Fruit fly (Drosophila melanogaster): ENCODE measurements around the gene CG13603.

dm6 chr3R:23942550-23942949 is 43.8 kb downstream of the CG13603 start:
- TF ChIP-seq Snoo (tag; optimal IDR thresholded peaks at IDR 0.05) (no peak), gl (tag; optimal IDR thresholded peaks at IDR 0.05) (no peak), CG4496 (GFP tag; IDR thresholded peaks at IDR 0.05) (no peak), Pif1B (GFP tag; optimal IDR thresholded peaks at IDR 0.05) (no peak), CG34367 (tag; optimal IDR thresholded peaks at IDR 0.05) (no peak), EcR (GFP tag; optimal IDR thresholded peaks at IDR 0.05) (no peak), CG9948 (tag; optimal IDR thresholded peaks at IDR 0.05) (no peak), fd96Ca (GFP tag; IDR thresholded peaks at IDR 0.05) (no peak), D1 (tag; optimal IDR thresholded peaks at IDR 0.05) (no peak), CG13204 (GFP tag; optimal IDR thresholded peaks at IDR 0.05) (no peak), CG8159 (tag; optimal IDR thresholded peaks at IDR 0.05) (no peak)

Measured in whole organism, pupa.